Worm (Caenorhabditis elegans): ENCODE measurements around the gene F40G12.4.

ce11 chrV:14285803-14286202 is 17.3 kb upstream of the F40G12.4 start, which contains the start of gene F40G12.11:
- TF ChIP-seq tra-4 (tag; optimal IDR thresholded peaks at IDR 0.05) (no peak), ama-1 (optimal IDR thresholded peaks at IDR 0.05) (no peak), pes-1 (GFP tag; IDR thresholded peaks at IDR 0.05) (no peak), ceh-36 (tag; optimal IDR thresholded peaks at IDR 0.05) (no peak), hnd-1 (tag; optimal IDR thresholded peaks at IDR 0.05) (no peak), hmg-4 (GFP tag; optimal IDR thresholded peaks at IDR 0.05) (no peak), hmbx-1 (tag; optimal IDR thresholded peaks at IDR 0.05) (no peak), B0310.2 (tag; optimal IDR thresholded peaks at IDR 0.05) (no peak), tbx-11 (GFP tag; IDR thresholded peaks at IDR 0.05) (no peak), ceh-13 (GFP tag; optimal IDR thresholded peaks at IDR 0.05) (no peak), tbx-37 (GFP tag; conservative IDR thresholded peaks at IDR 0.05) (no peak), flt-1 (GFP tag; IDR thresholded peaks at IDR 0.05) (no peak)

Measured in whole organism, early embryonic.